Fruit fly (Drosophila melanogaster) whole organism, embryonic: ENCODE data around the gene CG1738.
A peak's percentile ranks its signal among the peaks of the same experiment; 100 is the strongest.

Source experiments
- Bgb ChIP-seq: fragments of 200-800 bp; sonication (Bioruptor generic); IDR thresholded peaks from 2 replicates; pipeline ENCODE4 v1.3.6; 2022; ENCODE audit warnings: missing biosample characterization, missing genetic modification characterization; ENCODE audit not compliant: partially characterized antibody
- C15 ChIP-seq: fragments of 200-800 bp; sonication (Bioruptor generic); IDR thresholded peaks from 3 replicates; pipeline ENCODE4 v1.3.6; 2022; ENCODE audit warnings: missing biosample characterization, missing genetic modification characterization
- CG10462 ChIP-seq: fragments of 200-800 bp; sonication (Bioruptor generic); optimal IDR thresholded peaks from 2 replicates; lab custom pipeline; 2016; ENCODE audit warnings: missing biosample characterization, missing genetic modification characterization
- CG10543 ChIP-seq: fragments of 200-800 bp; sonication (Bioruptor generic); optimal IDR thresholded peaks from 3 replicates; lab custom pipeline; 2017; ENCODE audit warnings: missing biosample characterization, mild to moderate bottlenecking, missing genetic modification characterization, moderate library complexity
- CG12942 ChIP-seq: fragments of 200-800 bp; sonication (Bioruptor generic); optimal IDR thresholded peaks from 3 replicates; lab custom pipeline; 2016; ENCODE audit warnings: missing biosample characterization, missing genetic modification characterization
- CG15011 ChIP-seq: fragments of 200-800 bp; sonication (Bioruptor generic); optimal IDR thresholded peaks from 3 replicates; lab custom pipeline; 2018; ENCODE audit warnings: missing biosample characterization, mild to moderate bottlenecking, missing genetic modification characterization
- CG15601 ChIP-seq: fragments of 200-800 bp; sonication (Bioruptor generic); optimal IDR thresholded peaks from 3 replicates; lab custom pipeline; 2019; ENCODE audit warnings: missing biosample characterization, mild to moderate bottlenecking, missing genetic modification characterization, moderate library complexity
- CG17328 ChIP-seq: fragments of 200-800 bp; sonication (Bioruptor generic); IDR thresholded peaks from 2 replicates; pipeline ENCODE4 v1.3.6; 2022; ENCODE audit warnings: missing biosample characterization, missing genetic modification characterization
- CG17912 ChIP-seq: fragments of 200-800 bp; sonication (Bioruptor generic); optimal IDR thresholded peaks from 2 replicates; lab custom pipeline; 2018; ENCODE audit warnings: missing biosample characterization, mild to moderate bottlenecking, missing genetic modification characterization
- CG1832 ChIP-seq: fragments of 200-800 bp; sonication (Bioruptor generic); optimal IDR thresholded peaks from 2 replicates; lab custom pipeline; 2017; ENCODE audit warnings: missing biosample characterization, mild to moderate bottlenecking, missing genetic modification characterization, inconsistent platforms
- CG2678 ChIP-seq: fragments of 200-800 bp; sonication (Bioruptor generic); optimal IDR thresholded peaks from 3 replicates; lab custom pipeline; 2019; ENCODE audit warnings: missing biosample characterization, mild to moderate bottlenecking, missing genetic modification characterization, moderate library complexity
- CG30431 ChIP-seq: fragments of 200-800 bp; sonication (Bioruptor generic); optimal IDR thresholded peaks from 2 replicates; lab custom pipeline; 2017; ENCODE audit warnings: missing biosample characterization, missing genetic modification characterization
- CG33213 ChIP-seq: fragments of 200-800 bp; sonication (Bioruptor generic); optimal IDR thresholded peaks from 3 replicates; lab custom pipeline; 2016; ENCODE audit warnings: missing biosample characterization, missing genetic modification characterization
- CG3407 ChIP-seq: fragments of 200-800 bp; sonication (Bioruptor generic); optimal IDR thresholded peaks from 2 replicates; lab custom pipeline; 2018; ENCODE audit warnings: missing biosample characterization, mild to moderate bottlenecking, missing genetic modification characterization
- CG3726 ChIP-seq: fragments of 200-800 bp; sonication (Bioruptor generic); IDR thresholded peaks from 3 replicates; pipeline ENCODE4, ENCODE4 v1.3.6; 2022; ENCODE audit warnings: missing biosample characterization, missing genetic modification characterization
- CG4404 ChIP-seq: fragments of 200-800 bp; sonication (Bioruptor generic); IDR thresholded peaks from 2 replicates; pipeline ENCODE4 v1.3.6; 2022; ENCODE audit warnings: missing biosample characterization, missing genetic modification characterization
- CG4424 ChIP-seq: fragments of 200-800 bp; sonication (Bioruptor generic); optimal IDR thresholded peaks from 3 replicates; lab custom pipeline; 2016; ENCODE audit warnings: missing biosample characterization, missing genetic modification characterization
- CG4707 ChIP-seq: fragments of 200-800 bp; sonication (Bioruptor generic); optimal IDR thresholded peaks from 2 replicates; lab custom pipeline; 2018; ENCODE audit warnings: missing biosample characterization, mild to moderate bottlenecking, missing genetic modification characterization, moderate library complexity
- CG4854 ChIP-seq: fragments of 200-800 bp; sonication (Bioruptor generic); optimal IDR thresholded peaks from 2 replicates; lab custom pipeline; 2016; ENCODE audit warnings: missing biosample characterization, missing genetic modification characterization, inconsistent platforms
- CG6791 ChIP-seq: fragments of 200-800 bp; sonication (Bioruptor generic); IDR thresholded peaks from 3 replicates; pipeline ENCODE4 v1.3.6; 2022; ENCODE audit warnings: missing biosample characterization, missing genetic modification characterization; ENCODE audit not compliant: partially characterized antibody
- CG9797 ChIP-seq: fragments of 200-800 bp; sonication (Bioruptor generic); optimal IDR thresholded peaks from 3 replicates; lab custom pipeline; 2018; ENCODE audit warnings: missing biosample characterization, mild to moderate bottlenecking, missing genetic modification characterization
- Chrac-16 ChIP-seq: fragments of 200-800 bp; sonication (Bioruptor generic); optimal IDR thresholded peaks from 3 replicates; lab custom pipeline; 2016; ENCODE audit warnings: missing biosample characterization, missing genetic modification characterization
- Doc2 ChIP-seq: fragments of 200-800 bp; sonication (Bioruptor generic); IDR thresholded peaks from 2 replicates; pipeline ENCODE4 v1.3.6; 2022; ENCODE audit warnings: missing biosample characterization, missing genetic modification characterization
- HLH54F ChIP-seq: fragments of 200-800 bp; sonication (Bioruptor generic); optimal IDR thresholded peaks from 3 replicates; lab custom pipeline; 2016; ENCODE audit warnings: missing biosample characterization, missing genetic modification characterization
- Hr78 ChIP-seq, 2 experiments: fragments of 200-800 bp in 1 of 2; fragments of >200 bp in 1 of 2; sonication (Bioruptor generic) in 1 of 2; optimal IDR thresholded peaks; 2 replicates each; lab custom pipeline; 2017 to 2019; ENCODE audit warnings: missing biosample characterization in 2 of 2, missing genetic modification characterization in 2 of 2, mild to moderate bottlenecking in 1 of 2, moderate library complexity in 1 of 2
- Meics ChIP-seq: fragments of 200-800 bp; sonication (Bioruptor generic); optimal IDR thresholded peaks from 2 replicates; lab custom pipeline; 2017; ENCODE audit warnings: missing biosample characterization, mild to moderate bottlenecking, missing genetic modification characterization
- Nf-YA ChIP-seq: fragments of 200-800 bp; sonication (Bioruptor generic); IDR thresholded peaks from 2 replicates; pipeline ENCODE4 v1.3.6; 2022; ENCODE audit warnings: missing biosample characterization, missing genetic modification characterization
- Nf-YB ChIP-seq: fragments of 200-800 bp; sonication (Bioruptor generic); optimal IDR thresholded peaks from 3 replicates; lab custom pipeline; 2019; ENCODE audit warnings: missing biosample characterization, mild to moderate bottlenecking, missing genetic modification characterization, moderate library complexity
- Xrp1 ChIP-seq: fragments of 200-800 bp; sonication (Bioruptor generic); IDR thresholded peaks from 2 replicates; pipeline ENCODE4 v1.3.6; 2022; ENCODE audit warnings: missing biosample characterization, missing genetic modification characterization
- ap ChIP-seq: fragments of 200-800 bp; sonication (Bioruptor generic); IDR thresholded peaks from 2 replicates; pipeline ENCODE4 v1.3.6; 2022; ENCODE audit warnings: missing biosample characterization, missing genetic modification characterization
- ara ChIP-seq: fragments of 200-800 bp; sonication (Bioruptor generic); IDR thresholded peaks from 2 replicates; pipeline ENCODE4 v1.3.6; 2022; ENCODE audit warnings: missing biosample characterization, missing genetic modification characterization
- ash1 ChIP-seq: fragments of 200-800 bp; sonication (Bioruptor generic); optimal IDR thresholded peaks from 2 replicates; lab custom pipeline; 2018; ENCODE audit warnings: missing biosample characterization, mild to moderate bottlenecking, missing genetic modification characterization
- br ChIP-seq: fragments of >200 bp; optimal IDR thresholded peaks from 2 replicates; lab custom pipeline; 2017
- chm ChIP-seq: fragments of 200-800 bp; sonication (Bioruptor generic); IDR thresholded peaks from 2 replicates; pipeline ENCODE4 v1.3.6; 2022; ENCODE audit warnings: missing biosample characterization, missing genetic modification characterization
- crp ChIP-seq, 2 experiments: fragments of 200-800 bp; sonication (Bioruptor generic); optimal IDR thresholded peaks; 2 replicates in 1 of 2; 3 replicates in 1 of 2; lab custom pipeline; 2017; ENCODE audit warnings: missing biosample characterization in 2 of 2, missing genetic modification characterization in 2 of 2, mild to moderate bottlenecking in 1 of 2, moderate library complexity in 1 of 2
- dati ChIP-seq: fragments of 200-800 bp; sonication (Bioruptor generic); IDR thresholded peaks from 2 replicates; pipeline ENCODE4 v1.3.6; 2022; ENCODE audit warnings: missing biosample characterization, missing genetic modification characterization
- dmrt11E ChIP-seq: fragments of 200-800 bp; sonication (Bioruptor generic); optimal IDR thresholded peaks from 3 replicates; lab custom pipeline; 2018; ENCODE audit warnings: missing biosample characterization, mild to moderate bottlenecking, missing genetic modification characterization, moderate library complexity
- fd102C ChIP-seq: fragments of 200-800 bp; sonication (Bioruptor generic); optimal IDR thresholded peaks from 2 replicates; lab custom pipeline; 2018; ENCODE audit warnings: missing biosample characterization, mild to moderate bottlenecking, missing genetic modification characterization, moderate library complexity
- gsb ChIP-seq: fragments of 200-800 bp; sonication (Bioruptor generic); IDR thresholded peaks from 2 replicates; pipeline ENCODE4 v1.3.6; 2022; ENCODE audit warnings: missing biosample characterization, missing genetic modification characterization
- h ChIP-seq: fragments of >200 bp; optimal IDR thresholded peaks from 2 replicates; lab custom pipeline; 2017
- hbn ChIP-seq: fragments of 200-800 bp; sonication (Bioruptor generic); IDR thresholded peaks from 2 replicates; pipeline ENCODE4 v1.3.6; 2022; ENCODE audit warnings: missing biosample characterization, missing genetic modification characterization; ENCODE audit not compliant: partially characterized antibody
- lab ChIP-seq: fragments of 200-800 bp; sonication (Bioruptor generic); optimal IDR thresholded peaks from 3 replicates; lab custom pipeline; 2017; ENCODE audit warnings: missing biosample characterization, missing genetic modification characterization, mild to moderate bottlenecking, moderate library complexity, missing genetic modification reagents
- odd ChIP-seq: fragments of 200-800 bp; sonication (Bioruptor generic); optimal IDR thresholded peaks from 2 replicates; lab custom pipeline; 2017; ENCODE audit warnings: missing biosample characterization, mild to moderate bottlenecking, missing genetic modification characterization
- pita ChIP-seq: fragments of 200-800 bp; sonication (Bioruptor generic); optimal IDR thresholded peaks from 2 replicates; lab custom pipeline; 2017; ENCODE audit warnings: missing biosample characterization, mild to moderate bottlenecking, missing genetic modification characterization
- prd ChIP-seq, 3 experiments: fragments of >200 bp in 2 of 3; fragments of 200-800 bp in 1 of 3; sonication (Bioruptor generic) in 1 of 3; optimal IDR thresholded peaks in 2 of 3; IDR thresholded peaks in 1 of 3; 2 replicates in 2 of 3; 3 replicates in 1 of 3; pipeline versions ENCODE4 v1.3.6 to Lab custom; 2017 to 2022; ENCODE audit warnings: missing biosample characterization in 1 of 3, missing genetic modification characterization in 1 of 3
- sd ChIP-seq: fragments of 200-800 bp; sonication (Bioruptor generic); optimal IDR thresholded peaks from 3 replicates; lab custom pipeline; 2018; ENCODE audit warnings: missing biosample characterization, mild to moderate bottlenecking, missing genetic modification characterization, moderate library complexity
- slp2 ChIP-seq: fragments of 200-800 bp; sonication (Bioruptor generic); optimal IDR thresholded peaks from 2 replicates; lab custom pipeline; 2016; ENCODE audit warnings: missing biosample characterization, missing genetic modification characterization
- sr ChIP-seq: fragments of 200-800 bp; sonication (Bioruptor generic); IDR thresholded peaks from 3 replicates; pipeline ENCODE4 v1.3.6; 2022; ENCODE audit warnings: missing biosample characterization, missing genetic modification characterization
- zen ChIP-seq: fragments of 200-800 bp; sonication (Bioruptor generic); optimal IDR thresholded peaks from 3 replicates; lab custom pipeline; 2018; ENCODE audit warnings: missing biosample characterization, mild to moderate bottlenecking, missing genetic modification characterization, moderate library complexity
- zen2 ChIP-seq: fragments of 200-800 bp; sonication (Bioruptor generic); IDR thresholded peaks from 3 replicates; pipeline ENCODE4 v1.3.6; 2022; ENCODE audit warnings: missing biosample characterization, missing genetic modification characterization; ENCODE audit not compliant: partially characterized antibody

CG1738 gene

dm6 chrX:11351351-11351750 is 2.5 kb downstream of the CG1738 start (continued):
- TF ChIP-seq pita (GFP tag; lab: Kevin White, UChicago) (no peak), CG17328 (GFP tag; lab: Robert Waterston, UW) (peak; percentile 97), odd (GFP tag; lab: Kevin White, UChicago) (peak; percentile 87), CG2678 (peak; percentile 93), CG3726 (peak; percentile 92), CG15011 (peak; percentile 80), slp2 (GFP tag; lab: Kevin White, UChicago) (peak; percentile 85), zen (peak; percentile 81), CG10543 (peak; percentile 91), Meics (peak; percentile 93), CG1832 (GFP tag; lab: Kevin White, UChicago) (no peak), ash1 (GFP tag; lab: Kevin White, UChicago) (peak; percentile 83), ap (peak; percentile 94), Chrac-16 (GFP tag; lab: Kevin White, UChicago) (peak; percentile 93), lab (GFP tag; lab: Kevin White, UChicago) (peak; percentile 96), zen2 (GFP tag; lab: Robert Waterston, UW) (no peak), br (lab: Kevin White, UChicago) (no peak), CG10462 (GFP tag; lab: Kevin White, UChicago) (peak; percentile 88), gsb (GFP tag; lab: Robert Waterston, UW) (peak; percentile 92), prd (optimal IDR thresholded peaks at IDR 0.05; lab: Kevin White, UChicago) (no peak), prd (GFP tag; IDR thresholded peaks at IDR 0.05; lab: Robert Waterston, UW) (peak; percentile 97), Nf-YA (peak; percentile 93), hbn (no peak), sd (tag; lab: Kevin White, UChicago) (peak; percentile 70), CG6791 (GFP tag; lab: Robert Waterston, UW) (no peak), CG4707 (GFP tag; lab: Kevin White, UChicago) (peak; percentile 86), ara (GFP tag; lab: Robert Waterston, UW) (peak; percentile 93), CG4424 (peak; percentile 94), crp (GFP tag; optimal IDR thresholded peaks at IDR 0.05; lab: Kevin White, UChicago) (peak in 1 of 2 experiments; percentile 50), CG4854 (GFP tag; lab: Kevin White, UChicago) (peak; percentile 85), HLH54F (GFP tag; lab: Kevin White, UChicago) (peak; percentile 92), CG12942 (GFP tag; lab: Kevin White, UChicago) (peak; percentile 83), dati (GFP tag; lab: Robert Waterston, UW) (peak; percentile 87), sr (GFP tag; lab: Robert Waterston, UW) (peak; percentile 87), Hr78 (GFP tag; optimal IDR thresholded peaks at IDR 0.05; lab: Kevin White, UChicago) (peak in 1 of 2 experiments; percentile 56), CG3407 (GFP tag; lab: Kevin White, UChicago) (peak; percentile 86), CG9797 (GFP tag; lab: Kevin White, UChicago) (no peak), C15 (peak; percentile 80; the same call in 2 of the 3 replicates), CG4404 (GFP tag; lab: Robert Waterston, UW) (peak; percentile 90), CG33213 (GFP tag; lab: Kevin White, UChicago) (peak; percentile 88), h (lab: Kevin White, UChicago) (no peak), dmrt11E (tag; lab: Kevin White, UChicago) (peak; percentile 87), CG30431 (peak; percentile 93), Nf-YB (peak; percentile 67), Bgb (no peak), Xrp1 (peak; percentile 94), CG17912 (peak; percentile 87), Doc2 (GFP tag; lab: Robert Waterston, UW) (peak; percentile 77), chm (GFP tag; lab: Robert Waterston, UW) (peak; percentile 97), CG15601 (peak; percentile 82), fd102C (GFP tag; lab: Kevin White, UChicago) (no peak)
